Worm (Caenorhabditis elegans): ENCODE measurements around the gene pgp-1.

pgp-1 gene

DNA sequence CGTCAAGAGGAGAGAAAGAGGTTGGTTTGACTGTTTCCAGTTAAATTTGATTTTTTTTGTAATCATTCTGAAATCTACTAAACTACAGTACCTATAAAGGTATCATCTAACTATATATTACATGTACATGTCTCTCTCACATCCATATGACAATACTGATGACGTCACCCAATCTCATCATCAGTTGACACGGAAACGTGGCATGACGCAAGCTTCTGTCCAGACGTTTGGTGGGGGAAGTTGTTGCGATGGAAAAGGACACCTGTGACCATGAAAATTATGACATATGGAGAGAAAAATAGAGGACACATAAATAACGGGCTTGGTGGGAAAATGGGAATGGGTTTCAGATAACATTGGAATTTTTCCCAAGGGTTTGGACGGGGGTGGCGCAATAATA is 50.0 kb downstream of the pgp-1 start:
- no peak for TF ChIP-seq Y116A8C.19 (tag; optimal IDR thresholded peaks at IDR 0.05; ENCODE audit: borderline replicate concordance)
- no peak for TF ChIP-seq nhr-28 (tag; optimal IDR thresholded peaks at IDR 0.05)
- TF ChIP-seq swsn-7 (tag; optimal IDR thresholded peaks at IDR 0.05), result no peak
- TF ChIP-seq unc-130 (tag; optimal IDR thresholded peaks at IDR 0.05), result no peak
- TF ChIP-seq elt-3 (tag; optimal IDR thresholded peaks at IDR 0.05), result no peak
- no peak for TF ChIP-seq C04F5.9 (tag; optimal IDR thresholded peaks at IDR 0.05)
- no peak for TF ChIP-seq tlp-1 (tag; optimal IDR thresholded peaks at IDR 0.05)
- no peak for TF ChIP-seq rnt-1 (tag; optimal IDR thresholded peaks at IDR 0.05)
- no peak for TF ChIP-seq sup-37 (GFP tag; optimal IDR thresholded peaks at IDR 0.05)
- TF ChIP-seq ztf-4 (tag; optimal IDR thresholded peaks at IDR 0.05), result no peak
- no peak for TF ChIP-seq mef-2 (tag; optimal IDR thresholded peaks at IDR 0.05)
- TF ChIP-seq pag-3 (tag; optimal IDR thresholded peaks at IDR 0.05; ENCODE audit: borderline replicate concordance, insufficient read depth), result no peak
- no peak for TF ChIP-seq egl-27 (tag; optimal IDR thresholded peaks at IDR 0.05)
- no peak for TF ChIP-seq ceh-63 (GFP tag; optimal IDR thresholded peaks at IDR 0.05)
- no peak for TF ChIP-seq lsy-2 (tag; optimal IDR thresholded peaks at IDR 0.05)
- no peak for TF ChIP-seq elt-2 (tag; optimal IDR thresholded peaks at IDR 0.05)
- TF ChIP-seq lin-15B (tag; optimal IDR thresholded peaks at IDR 0.05), result no peak
- TF ChIP-seq nhr-12 (tag; optimal IDR thresholded peaks at IDR 0.05), result no peak
- TF ChIP-seq nhr-11 (tag; optimal IDR thresholded peaks at IDR 0.05), result no peak

- TF ChIP-seq mef-2 (tag; optimal IDR thresholded peaks at IDR 0.05), result no peak
- TF ChIP-seq pqm-1 (tag; optimal IDR thresholded peaks at IDR 0.05), result no peak
- no peak for TF ChIP-seq sup-37 (GFP tag; optimal IDR thresholded peaks at IDR 0.05)
- no peak for TF ChIP-seq nhr-20 (tag; optimal IDR thresholded peaks at IDR 0.05)
- TF ChIP-seq sptf-1 (tag; optimal IDR thresholded peaks at IDR 0.05), result no peak
- TF ChIP-seq zag-1 (tag; optimal IDR thresholded peaks at IDR 0.05), result no peak
- TF ChIP-seq jun-1 (tag; optimal IDR thresholded peaks at IDR 0.05), result no peak
- no peak for TF ChIP-seq elt-3 (tag; optimal IDR thresholded peaks at IDR 0.05)
- TF ChIP-seq hlh-4 (tag; optimal IDR thresholded peaks at IDR 0.05), result no peak
- no peak for TF ChIP-seq fkh-4 (tag; optimal IDR thresholded peaks at IDR 0.05; ENCODE audit: borderline replicate concordance)
- TF ChIP-seq nhr-47 (tag; optimal IDR thresholded peaks at IDR 0.05), result no peak
- TF ChIP-seq dsc-1 (tag; optimal IDR thresholded peaks at IDR 0.05), result no peak
Observed at ce11 chrIV:12547824-12548223, 51.1 kb downstream of the pgp-1 start, which contains the start of gene ipmk-1. ipmk-1 (plus strand) TSS chrIV:12548124.

DNA sequence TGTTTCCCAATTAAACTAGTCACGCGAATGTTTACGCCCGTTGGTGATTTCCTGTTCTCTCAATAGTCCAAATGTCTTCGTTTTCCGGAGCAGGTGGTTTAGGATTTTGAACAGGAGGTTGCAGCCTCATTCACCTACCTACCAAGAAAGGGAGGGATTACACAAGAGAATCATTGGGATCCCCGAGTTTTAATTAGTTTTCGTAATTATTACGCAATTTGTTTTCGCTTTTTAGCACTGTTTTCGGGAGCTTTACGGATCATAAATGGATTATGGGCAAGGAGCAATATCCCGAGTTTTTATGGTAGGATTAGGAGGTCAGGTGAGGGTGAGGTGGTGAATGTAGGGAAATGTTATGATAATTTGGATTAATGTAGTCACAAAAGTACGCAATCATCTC is 53.1 kb downstream of the pgp-1 start:
- TF ChIP-seq ceh-90 (tag; optimal IDR thresholded peaks at IDR 0.05) (no peak), pax-3 (tag; optimal IDR thresholded peaks at IDR 0.05) (no peak), lir-3 (tag; optimal IDR thresholded peaks at IDR 0.05; ENCODE audit: poor library complexity) (no peak)

- TF ChIP-seq ceh-88 (GFP tag; IDR thresholded peaks at IDR 0.05) (no peak), lin-14 (GFP tag; optimal IDR thresholded peaks at IDR 0.05) (peak; percentile 14), efl-1 (optimal IDR thresholded peaks at IDR 0.05) (peak; percentile 27 to 43), efl-1 (GFP tag; optimal IDR thresholded peaks at IDR 0.05 in 1 of 2) (peak in 1 of 2 experiments; percentile 81), snu-23 (GFP tag; optimal IDR thresholded peaks at IDR 0.05) (peak; percentile 2), skn-1 (tag; optimal IDR thresholded peaks at IDR 0.05) (no peak), blmp-1 (tag; optimal IDR thresholded peaks at IDR 0.05) (peak; percentile 37), lsy-2 (tag; optimal IDR thresholded peaks at IDR 0.05) (peak in 1 of 2 experiments; percentile 35)
Observed at ce11 chrIV:12545393-12545792, 53.6 kb downstream of the pgp-1 start.
